Worm (Caenorhabditis elegans) whole organism, L3 larva: ENCODE results near the gene dohh-1.

Experiments
- R02D3.7 ChIP-seq: fragments of 150-350 bp; optimal IDR thresholded peaks from 2 replicates; lab custom pipeline; 2014; ENCODE audit warnings: missing biosample characterization, missing genetic modification characterization
- elt-1 ChIP-seq: fragments of 150-350 bp; optimal IDR thresholded peaks from 2 replicates; lab custom pipeline; 2014; ENCODE audit warnings: missing biosample characterization, missing genetic modification characterization
- elt-3 ChIP-seq, 3 experiments: fragments of 150-350 bp in 1 of 3; sonication (generic microtip) in 2 of 3; optimal IDR thresholded peaks; 2 replicates in 2 of 3; 4 replicates in 1 of 3; lab custom pipeline; 2014 to 2017; ENCODE audit warnings: missing biosample characterization in 3 of 3, missing genetic modification characterization in 3 of 3
- lin-39 ChIP-seq: fragments of 150-350 bp; optimal IDR thresholded peaks from 2 replicates; lab custom pipeline; 2018; ENCODE audit warnings: missing biosample characterization, missing genetic modification reagents, missing genetic modification characterization
- nfya-1 ChIP-seq: sonication (generic microtip); optimal IDR thresholded peaks from 2 replicates; lab custom pipeline; 2017; ENCODE audit warnings: missing genetic modification characterization, mild to moderate bottlenecking, missing compliant biosample characterization, antibody characterized with exemption, moderate library complexity; ENCODE audit not compliant: insufficient read depth
- nhr-12 ChIP-seq: fragments of 150-350 bp; optimal IDR thresholded peaks from 2 replicates; lab custom pipeline; 2014; ENCODE audit warnings: missing biosample characterization, missing genetic modification characterization
- nhr-76 ChIP-seq: fragments of 150-350 bp; sonication (generic microtip); optimal IDR thresholded peaks from 5 replicates; lab custom pipeline; 2014; ENCODE audit warnings: missing biosample characterization, missing genetic modification characterization
- nhr-77 ChIP-seq: fragments of 150-350 bp; optimal IDR thresholded peaks from 2 replicates; lab custom pipeline; 2014; ENCODE audit warnings: missing biosample characterization, missing genetic modification characterization
- pha-4 ChIP-seq: fragments of 150-350 bp; optimal IDR thresholded peaks from 2 replicates; lab custom pipeline; 2014; ENCODE audit warnings: missing biosample characterization, missing genetic modification reagents, missing genetic modification characterization
- unc-62 ChIP-seq: fragments of 150-350 bp; sonication (generic microtip); optimal IDR thresholded peaks from 4 replicates; lab custom pipeline; 2014; ENCODE audit warnings: missing biosample characterization, missing genetic modification reagents, missing genetic modification characterization
- zag-1 ChIP-seq: fragments of 150-350 bp; optimal IDR thresholded peaks from 2 replicates; lab custom pipeline; 2014; ENCODE audit warnings: missing biosample characterization, missing genetic modification characterization

DNA sequence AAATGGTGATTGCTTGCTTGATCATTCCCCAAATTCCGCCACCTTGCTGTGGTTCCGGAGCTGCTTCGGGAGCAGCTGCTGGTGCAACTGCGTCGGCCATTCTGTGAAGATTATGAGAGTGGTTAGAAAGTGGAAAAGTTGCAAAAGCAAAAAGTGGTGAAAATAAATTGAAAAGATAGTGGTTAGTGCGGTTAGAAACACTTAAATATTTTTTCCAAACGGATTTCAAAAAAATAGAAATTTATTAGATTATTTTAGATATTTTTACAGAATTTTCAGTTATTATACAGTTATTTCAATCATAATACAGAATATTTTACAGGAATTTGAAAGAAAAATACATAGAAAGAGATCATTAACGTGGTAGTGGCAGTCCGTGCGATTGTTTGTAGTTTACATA is 42.2 kb upstream of the dohh-1 start, which contains the start of gene R166.2:
- TF ChIP-seq elt-3 (tag; optimal IDR thresholded peaks at IDR 0.05; lab: Kevin White, UChicago) (no peak), unc-62 (GFP tag; lab: Kevin White, UChicago) (no peak), nhr-12 (tag; lab: Kevin White, UChicago) (no peak), elt-1 (no peak), nfya-1 (tag; lab: Kevin White, UChicago) (no peak), nhr-77 (tag; lab: Kevin White, UChicago) (no peak), nhr-76 (tag; lab: Kevin White, UChicago) (no peak), pha-4 (tag; lab: Kevin White, UChicago) (no peak), zag-1 (tag; lab: Kevin White, UChicago) (no peak), R02D3.7 (tag; lab: Kevin White, UChicago) (no peak), lin-39 (no peak)
